Fruit fly (Drosophila melanogaster): ENCODE measurements around the gene CG34263.

The CG34263 gene

DNA sequence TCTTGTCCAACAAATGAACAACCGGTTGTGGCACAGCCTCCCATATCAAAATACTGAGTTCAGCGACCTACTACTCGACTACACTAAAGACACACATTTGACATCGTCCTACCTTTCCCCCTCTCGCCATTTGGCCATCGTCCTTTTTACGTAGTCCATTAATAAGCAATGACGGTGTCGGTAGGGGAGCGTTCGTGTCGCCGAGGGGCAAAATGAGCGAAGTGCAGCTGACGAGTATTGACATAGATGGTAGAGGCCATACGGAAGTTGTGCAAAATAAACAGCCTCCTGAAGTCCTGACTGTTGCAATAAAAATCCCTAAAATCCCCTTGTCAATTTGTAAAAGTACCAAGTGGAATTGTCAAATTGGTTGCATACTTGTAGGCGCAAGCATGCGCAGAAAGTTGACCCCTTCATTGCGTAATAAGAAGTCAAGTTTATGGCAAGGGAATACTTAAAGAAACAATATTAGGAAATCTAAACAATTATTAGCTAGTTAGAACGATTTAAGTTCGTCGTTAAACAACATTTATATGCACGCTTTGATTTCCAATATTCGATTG, 26.0 kb upstream of the CG34263 start (continued):
- TF ChIP-seq Deaf1 (tag; optimal IDR thresholded peaks at IDR 0.05): peak; percentile 53
- peak; percentile 72 for TF ChIP-seq CG15479 (GFP tag; optimal IDR thresholded peaks at IDR 0.05)
- peak; percentile 67 for TF ChIP-seq abd-A (tag; optimal IDR thresholded peaks at IDR 0.05)
- TF ChIP-seq pros (GFP tag; optimal IDR thresholded peaks at IDR 0.05): peak; percentile 0
- TF ChIP-seq Hr78 (GFP tag; optimal IDR thresholded peaks at IDR 0.05): peak in 1 of 2 experiments; percentile 100
- TF ChIP-seq Pdp1 (GFP tag; optimal IDR thresholded peaks at IDR 0.05): peak in 1 of 2 experiments; percentile 100

DNA sequence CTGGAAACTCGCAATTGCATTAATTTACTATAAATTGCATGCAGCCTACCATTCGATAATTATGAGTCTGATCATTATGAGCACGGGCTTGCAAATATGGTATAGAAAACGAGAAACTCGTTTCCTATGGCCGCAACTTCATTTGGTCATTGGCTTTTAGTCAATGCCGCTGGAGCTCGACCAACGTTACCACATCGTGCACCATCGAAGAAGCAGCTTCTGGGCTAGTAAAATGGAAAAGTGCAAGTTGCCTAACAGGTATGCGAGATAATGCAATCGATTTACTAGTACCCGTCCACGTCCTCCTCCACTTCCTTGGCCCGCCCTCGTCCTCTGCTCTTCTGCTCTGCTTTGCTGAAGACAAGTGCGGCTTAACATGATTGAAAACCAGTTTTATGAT, 18.5 kb upstream of the CG34263 start:
- TF ChIP-seq CG3838 (GFP tag; optimal IDR thresholded peaks at IDR 0.05) (no peak), Dll (GFP tag; IDR thresholded peaks at IDR 0.05; ENCODE audit: partially characterized antibody) (no peak), Lhr (GFP tag; optimal IDR thresholded peaks at IDR 0.05) (no peak), Dek (tag; optimal IDR thresholded peaks at IDR 0.05) (no peak), Oli (tag; optimal IDR thresholded peaks at IDR 0.05) (no peak)

DNA sequence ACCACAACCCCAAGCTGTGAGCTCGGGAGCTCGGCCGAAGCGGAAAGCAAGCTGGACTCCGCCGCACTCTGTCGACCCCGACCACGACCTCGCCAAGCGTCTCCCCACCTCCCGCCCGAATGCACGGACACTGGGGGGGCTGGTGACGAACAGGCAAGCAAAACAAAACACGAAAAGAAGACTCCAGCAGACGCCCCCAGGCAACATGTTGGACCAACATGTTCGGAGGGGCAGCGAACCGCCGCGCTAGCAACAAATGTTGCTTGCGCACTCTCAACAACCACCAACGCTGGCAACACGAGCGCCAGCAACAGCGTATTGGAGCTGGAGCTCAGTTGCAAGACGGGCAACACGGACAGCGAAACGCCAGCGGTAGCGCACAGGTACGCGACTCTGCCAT, 16.6 kb upstream of the CG34263 start:
- TF ChIP-seq CG8478 (optimal IDR thresholded peaks at IDR 0.05) (no peak), sna (GFP tag; IDR thresholded peaks at IDR 0.05; ENCODE audit: partially characterized antibody) (peak; percentile 40), Med (GFP tag) (peak; percentile 72), dm (GFP tag; optimal IDR thresholded peaks at IDR 0.05) (no peak), unc-4 (GFP tag; IDR thresholded peaks at IDR 0.05; ENCODE audit: partially characterized antibody) (peak; percentile 30; the same call in 1 of the 2 replicates), Bgb (GFP tag; IDR thresholded peaks at IDR 0.05; ENCODE audit: partially characterized antibody) (peak; percentile 42; the same call in 1 of the 2 replicates), z (GFP tag; IDR thresholded peaks at IDR 0.05) (peak; percentile 44; the same call in 1 of the 3 replicates), tup (GFP tag; optimal IDR thresholded peaks at IDR 0.05) (no peak), ftz-f1 (GFP tag; optimal IDR thresholded peaks at IDR 0.05) (peak; percentile 56), CG14860 (GFP tag; IDR thresholded peaks at IDR 0.05; ENCODE audit: partially characterized antibody) (no peak), CG11085 (GFP tag; IDR thresholded peaks at IDR 0.05) (no peak), Hr78 (GFP tag; optimal IDR thresholded peaks at IDR 0.05) (peak in 1 of 2 experiments; percentile 91), Chrac-16 (GFP tag; optimal IDR thresholded peaks at IDR 0.05) (no peak), Hmr (GFP tag; optimal IDR thresholded peaks at IDR 0.05) (no peak), CG10366 (GFP tag; IDR thresholded peaks at IDR 0.05) (no peak), Rfx (GFP tag; IDR thresholded peaks at IDR 0.05) (0 out of 2 replicates have a peak, but pooled peaks have one; percentile 24), CG8924 (tag; optimal IDR thresholded peaks at IDR 0.05) (no peak), crol (GFP tag; IDR thresholded peaks at IDR 0.05) (peak; percentile 94), ERR (GFP tag; optimal IDR thresholded peaks at IDR 0.05) (no peak), nerfin-2 (GFP tag; IDR thresholded peaks at IDR 0.05; ENCODE audit: partially characterized antibody) (no peak), CG34422 (GFP tag; IDR thresholded peaks at IDR 0.05) (0 out of 3 replicates have a peak, but pooled peaks have one; percentile 38), CoRest (tag; optimal IDR thresholded peaks at IDR 0.05) (no peak), psq (GFP tag; optimal IDR thresholded peaks at IDR 0.05) (peak; percentile 79), Drgx (GFP tag; IDR thresholded peaks at IDR 0.05) (peak; percentile 19; the same call in 1 of the 2 replicates), CG17385 (GFP tag; optimal IDR thresholded peaks at IDR 0.05) (no peak), rib (GFP tag; IDR thresholded peaks at IDR 0.05) (no peak), abd-A (tag; optimal IDR thresholded peaks at IDR 0.05) (peak; percentile 61), gsb (GFP tag; IDR thresholded peaks at IDR 0.05) (no peak), CG6683 (GFP tag; optimal IDR thresholded peaks at IDR 0.05) (no peak), run (tag; optimal IDR thresholded peaks at IDR 0.05) (no peak), CG10565 (GFP tag; optimal IDR thresholded peaks at IDR 0.05) (no peak), Rx (GFP tag; IDR thresholded peaks at IDR 0.05) (no peak), Hsf (GFP tag; optimal IDR thresholded peaks at IDR 0.05) (no peak), vvl (GFP tag; IDR thresholded peaks at IDR 0.05) (peak; percentile 28; the same call in 1 of the 2 replicates), al (GFP tag; IDR thresholded peaks at IDR 0.05) (no peak), hkb (optimal IDR thresholded peaks at IDR 0.05) (no peak), hkb (GFP tag; IDR thresholded peaks at IDR 0.05) (0 out of 2 replicates have a peak, but pooled peaks have one; percentile 32)

Data from whole organism, embryonic.